Worm (Caenorhabditis elegans) whole organism, early embryonic: ENCODE data around the gene ing-3.
A peak's percentile ranks its signal among the peaks of the same experiment; 100 is the strongest.

Experiments
- B0310.2 ChIP-seq: sonication (generic microtip); optimal IDR thresholded peaks from 2 replicates; lab custom pipeline; 2016; ENCODE audit warnings: mild to moderate bottlenecking, missing genetic modification characterization, missing compliant biosample characterization
- F13C5.2 ChIP-seq: sonication (generic microtip); optimal IDR thresholded peaks from 2 replicates; lab custom pipeline; 2017; ENCODE audit warnings: mild to moderate bottlenecking, missing genetic modification characterization, inconsistent platforms, missing compliant biosample characterization
- aly-1 ChIP-seq: sonication (generic microtip); optimal IDR thresholded peaks from 2 replicates; lab custom pipeline; 2016; ENCODE audit warnings: missing genetic modification characterization, missing compliant biosample characterization
- ama-1 ChIP-seq: fragments of 150-350 bp; optimal IDR thresholded peaks from 2 replicates; lab custom pipeline; 2014
- ceh-13 ChIP-seq: fragments of 200-800 bp; sonication (Bioruptor generic); optimal IDR thresholded peaks from 2 replicates; lab custom pipeline; 2018; ENCODE audit warnings: mild to moderate bottlenecking, missing genetic modification characterization, missing compliant biosample characterization
- ceh-36 ChIP-seq: sonication (generic microtip); optimal IDR thresholded peaks from 2 replicates; lab custom pipeline; 2016; ENCODE audit warnings: missing genetic modification characterization, inconsistent platforms, missing compliant biosample characterization
- ets-7 ChIP-seq: sonication (generic microtip); optimal IDR thresholded peaks from 2 replicates; lab custom pipeline; 2016; ENCODE audit warnings: missing genotype, missing genetic modification characterization, missing compliant biosample characterization
- flt-1 ChIP-seq: fragments of 200-800 bp; sonication (Bioruptor generic); IDR thresholded peaks from 2 replicates; pipeline ENCODE4 v1.3.6; 2022; ENCODE audit warnings: missing genetic modification characterization, missing compliant biosample characterization
- hmbx-1 ChIP-seq: sonication (generic microtip); optimal IDR thresholded peaks from 2 replicates; lab custom pipeline; 2016; ENCODE audit warnings: mild to moderate bottlenecking, missing genetic modification characterization, missing compliant biosample characterization
- hmg-4 ChIP-seq: fragments of 200-800 bp; sonication (Bioruptor generic); optimal IDR thresholded peaks from 2 replicates; lab custom pipeline; 2018; ENCODE audit warnings: mild to moderate bottlenecking, missing genetic modification characterization, missing compliant biosample characterization
- hnd-1 ChIP-seq: sonication (generic microtip); optimal IDR thresholded peaks from 2 replicates; lab custom pipeline; 2016; ENCODE audit warnings: missing genetic modification characterization, missing compliant biosample characterization
- pes-1 ChIP-seq: fragments of 200-800 bp; sonication (Bioruptor generic); IDR thresholded peaks from 2 replicates; pipeline ENCODE4 v1.3.6; 2022; ENCODE audit warnings: missing genetic modification reagents, missing genetic modification characterization, missing compliant biosample characterization
- scrt-1 ChIP-seq: fragments of 200-800 bp; sonication (Bioruptor generic); IDR thresholded peaks from 2 replicates; pipeline ENCODE4 v1.3.6; 2022; ENCODE audit warnings: missing genetic modification characterization, missing compliant biosample characterization
- sea-1 ChIP-seq: fragments of 200-800 bp; sonication (Bioruptor generic); conservative IDR thresholded peaks from 2 replicates; pipeline ENCODE4 v1.3.6; 2022; ENCODE audit warnings: missing genetic modification characterization, missing compliant biosample characterization
- tbx-11 ChIP-seq: fragments of 200-800 bp; sonication (Bioruptor generic); IDR thresholded peaks from 2 replicates; pipeline ENCODE4 v1.3.6; 2022; ENCODE audit warnings: missing genetic modification characterization, missing compliant biosample characterization
- tbx-37 ChIP-seq: fragments of 200-800 bp; sonication (Bioruptor generic); conservative IDR thresholded peaks from 2 replicates; pipeline ENCODE4 v1.3.6; 2022; ENCODE audit warnings: missing genetic modification reagents, missing genetic modification characterization, missing compliant biosample characterization
- tra-4 ChIP-seq: sonication (generic microtip); optimal IDR thresholded peaks from 2 replicates; lab custom pipeline; 2017; ENCODE audit warnings: missing genetic modification characterization, missing compliant biosample characterization

Gene ing-3

ce11 chrII:13858352-13858751 is 17.5 kb upstream of the ing-3 start:
- no peak for TF ChIP-seq flt-1 (GFP tag; lab: Robert Waterston, UW)
- TF ChIP-seq ama-1 (lab: Kevin White, UChicago) = no peak
- TF ChIP-seq sea-1 (GFP tag; lab: Robert Waterston, UW) = no peak
- TF ChIP-seq ceh-36 = no peak
- TF ChIP-seq ceh-13 (GFP tag; lab: Kevin White, UChicago) = no peak

ce11 chrII:13859847-13860246 is 16.0 kb upstream of the ing-3 start:
- TF ChIP-seq sea-1 (GFP tag; lab: Robert Waterston, UW) (0 out of 2 replicates have a peak, but pooled peaks have one; percentile 7), flt-1 (GFP tag; lab: Robert Waterston, UW) (no peak)

- TF ChIP-seq pes-1 (GFP tag; lab: Robert Waterston, UW) = no peak
- no peak for TF ChIP-seq F13C5.2 (tag; lab: Kevin White, UChicago)
- TF ChIP-seq tra-4 (tag; lab: Kevin White, UChicago) = no peak
- no peak for TF ChIP-seq scrt-1
- TF ChIP-seq ceh-36 = no peak
- no peak for TF ChIP-seq B0310.2 (tag; lab: Kevin White, UChicago)
- no peak for TF ChIP-seq hmg-4
- TF ChIP-seq ama-1 (lab: Kevin White, UChicago) = no peak
Observed at ce11 chrII:13860900-13861299, 14.9 kb upstream of the ing-3 start.

- TF ChIP-seq pes-1 (GFP tag; lab: Robert Waterston, UW) = no peak
- no peak for TF ChIP-seq tbx-11 (GFP tag; lab: Robert Waterston, UW)
- no peak for TF ChIP-seq hmg-4
- TF ChIP-seq flt-1 (GFP tag; lab: Robert Waterston, UW) = no peak
- TF ChIP-seq F13C5.2 (tag; lab: Kevin White, UChicago) = no peak
- no peak for TF ChIP-seq ceh-13 (GFP tag; lab: Kevin White, UChicago)
- TF ChIP-seq tbx-37 (GFP tag; lab: Robert Waterston, UW) = no peak
- TF ChIP-seq hnd-1 (tag; lab: Kevin White, UChicago) = no peak
- TF ChIP-seq tra-4 (tag; lab: Kevin White, UChicago) = no peak
- TF ChIP-seq ama-1 (lab: Kevin White, UChicago) = no peak
- TF ChIP-seq sea-1 (GFP tag; lab: Robert Waterston, UW) = no peak
- TF ChIP-seq ceh-36 = no peak
Observed at ce11 chrII:13862453-13862852, 13.4 kb upstream of the ing-3 start.

- TF ChIP-seq aly-1 (tag; lab: Kevin White, UChicago) = no peak
- TF ChIP-seq tbx-37 (GFP tag; lab: Robert Waterston, UW) = no peak
- peak; percentile 58 for TF ChIP-seq F13C5.2 (tag; lab: Kevin White, UChicago)
- no peak for TF ChIP-seq ceh-36
Observed at ce11 chrII:13872191-13872889, 3.5 kb upstream of the ing-3 start, which contains the start of the genes cup-14 and ndub-8. TSS of gene cup-14 (minus strand) at chrII:13872241. TSS of gene ndub-8 (plus strand) at chrII:13872869.

ce11 chrII:13877994-13878393 is 2.2 kb downstream of the ing-3 start:
- TF ChIP-seq ceh-36 = no peak
- no peak for TF ChIP-seq F13C5.2 (tag; lab: Kevin White, UChicago)
- no peak for TF ChIP-seq flt-1 (GFP tag; lab: Robert Waterston, UW)

- no peak for TF ChIP-seq ama-1 (lab: Kevin White, UChicago)
- no peak for TF ChIP-seq hmg-4
- no peak for TF ChIP-seq pes-1 (GFP tag; lab: Robert Waterston, UW)
- TF ChIP-seq tbx-11 (GFP tag; lab: Robert Waterston, UW) = no peak
- TF ChIP-seq tra-4 (tag; lab: Kevin White, UChicago) = no peak
- TF ChIP-seq hnd-1 (tag; lab: Kevin White, UChicago) = no peak
- TF ChIP-seq scrt-1 = no peak
- TF ChIP-seq tbx-37 (GFP tag; lab: Robert Waterston, UW) = no peak
- TF ChIP-seq hmbx-1 = no peak
- no peak for TF ChIP-seq ets-7 (tag; lab: Kevin White, UChicago)
- no peak for TF ChIP-seq aly-1 (tag; lab: Kevin White, UChicago)
- no peak for TF ChIP-seq ceh-13 (GFP tag; lab: Kevin White, UChicago)
- TF ChIP-seq flt-1 (GFP tag; lab: Robert Waterston, UW) = no peak
- TF ChIP-seq ceh-36 = no peak
- no peak for TF ChIP-seq B0310.2 (tag; lab: Kevin White, UChicago)
- TF ChIP-seq sea-1 (GFP tag; lab: Robert Waterston, UW) = no peak
- no peak for TF ChIP-seq F13C5.2 (tag; lab: Kevin White, UChicago)
Observed at ce11 chrII:13879589-13879988, 3.8 kb downstream of the ing-3 start.

ce11 chrII:13882405-13882804 is 6.6 kb downstream of the ing-3 start, which contains the start of gene hda-10:
TSS of gene hda-10 (plus strand) at chrII:13882705.
- TF ChIP-seq tra-4 (tag; lab: Kevin White, UChicago) (no peak), ceh-13 (GFP tag; lab: Kevin White, UChicago) (no peak), tbx-11 (GFP tag; lab: Robert Waterston, UW) (no peak), pes-1 (GFP tag; lab: Robert Waterston, UW) (no peak), F13C5.2 (tag; lab: Kevin White, UChicago) (no peak), scrt-1 (no peak), hnd-1 (tag; lab: Kevin White, UChicago) (no peak), ceh-36 (no peak), aly-1 (tag; lab: Kevin White, UChicago) (no peak), tbx-37 (GFP tag; lab: Robert Waterston, UW) (no peak), B0310.2 (tag; lab: Kevin White, UChicago) (no peak), ama-1 (lab: Kevin White, UChicago) (no peak)
